Fruit fly (Drosophila melanogaster): ENCODE results near the gene CG34057.

DNA sequence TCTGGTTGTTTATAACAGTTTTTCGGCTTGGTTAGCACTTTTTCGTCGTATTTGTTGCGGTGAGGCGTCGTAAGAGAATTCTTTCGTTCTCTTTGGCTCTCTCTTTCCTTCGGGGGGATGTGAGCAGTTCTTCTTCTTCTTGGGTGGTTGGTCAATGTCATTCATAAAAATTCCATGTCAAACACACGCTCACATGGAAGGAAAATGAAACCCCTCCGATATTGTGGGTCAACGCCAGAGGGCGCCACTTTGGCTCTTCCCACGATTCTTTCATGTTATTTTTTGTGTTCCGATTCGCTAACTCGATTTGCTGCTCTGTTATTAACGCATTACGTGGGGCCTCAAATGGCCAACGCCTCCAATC, 14.3 kb upstream of the CG34057 start:
- TF ChIP-seq OdsH (GFP tag; optimal IDR thresholded peaks at IDR 0.05): no peak
- no peak for TF ChIP-seq Dif (GFP tag; optimal IDR thresholded peaks at IDR 0.05; ENCODE audit: partially characterized antibody)
- no peak for TF ChIP-seq Hr78 (GFP tag; optimal IDR thresholded peaks at IDR 0.05)

Measured in whole organism, wandering third instar larva.